Fruit fly (Drosophila melanogaster) whole organism, embryonic: Measurements from ENCODE around the gene CG17982.

Experiments
- Bgb ChIP-seq: fragments of 200-800 bp; sonication (Bioruptor generic); IDR thresholded peaks from 2 replicates; pipeline ENCODE4 v1.3.6; 2022; ENCODE audit warnings: missing biosample characterization, missing genetic modification characterization; ENCODE audit not compliant: partially characterized antibody
- Blimp-1 ChIP-seq: fragments of 200-800 bp; sonication (Bioruptor generic); optimal IDR thresholded peaks from 3 replicates; lab custom pipeline; 2018; ENCODE audit warnings: missing biosample characterization, missing genetic modification characterization, mild to moderate bottlenecking, moderate library complexity, missing genetic modification reagents
- CG6791 ChIP-seq: fragments of 200-800 bp; sonication (Bioruptor generic); IDR thresholded peaks from 3 replicates; pipeline ENCODE4 v1.3.6; 2022; ENCODE audit warnings: missing biosample characterization, missing genetic modification characterization; ENCODE audit not compliant: partially characterized antibody
- CG7839 ChIP-seq: fragments of 200-800 bp; sonication (Bioruptor generic); optimal IDR thresholded peaks from 3 replicates; lab custom pipeline; 2018; ENCODE audit warnings: missing biosample characterization, mild to moderate bottlenecking, missing genetic modification characterization, moderate library complexity
- HHEX ChIP-seq: fragments of 200-800 bp; sonication (Bioruptor generic); optimal IDR thresholded peaks from 3 replicates; lab custom pipeline; 2017; ENCODE audit warnings: missing biosample characterization, mild to moderate bottlenecking, missing genetic modification characterization, missing genetic modification reagents
- Sin3A ChIP-seq: fragments of >200 bp; optimal IDR thresholded peaks from 2 replicates; lab custom pipeline; 2018
- cg ChIP-seq: fragments of 200-800 bp; sonication (Bioruptor generic); optimal IDR thresholded peaks from 3 replicates; lab custom pipeline; 2019; ENCODE audit warnings: missing biosample characterization, mild to moderate bottlenecking, missing genetic modification characterization, moderate library complexity
- gfzf ChIP-seq: fragments of 200-800 bp; sonication (Bioruptor generic); optimal IDR thresholded peaks from 2 replicates; lab custom pipeline; 2016; ENCODE audit warnings: missing biosample characterization, mild to moderate bottlenecking, missing genetic modification characterization, moderate library complexity
- pho ChIP-seq: fragments of 200-800 bp; sonication (Bioruptor generic); optimal IDR thresholded peaks from 2 replicates; lab custom pipeline; 2016; ENCODE audit warnings: missing biosample characterization, missing genetic modification characterization
- ranshi ChIP-seq: fragments of 200-800 bp; sonication (Bioruptor generic); IDR thresholded peaks from 2 replicates; pipeline ENCODE4 v1.3.6; 2022; ENCODE audit warnings: missing biosample characterization, missing genetic modification characterization
- tna ChIP-seq: fragments of 200-800 bp; sonication (Bioruptor generic); IDR thresholded peaks from 2 replicates; pipeline ENCODE4 v1.3.6; 2022; ENCODE audit warnings: missing biosample characterization, missing genetic modification characterization; ENCODE audit not compliant: partially characterized antibody
- trem ChIP-seq: fragments of 200-800 bp; optimal IDR thresholded peaks from 3 replicates; lab custom pipeline; 2019; ENCODE audit warnings: missing biosample characterization, mild to moderate bottlenecking, missing genetic modification characterization, moderate library complexity
- usp ChIP-seq: fragments of >200 bp; optimal IDR thresholded peaks from 2 replicates; lab custom pipeline; 2017; ENCODE audit warnings: missing biosample characterization, missing genetic modification characterization

DNA sequence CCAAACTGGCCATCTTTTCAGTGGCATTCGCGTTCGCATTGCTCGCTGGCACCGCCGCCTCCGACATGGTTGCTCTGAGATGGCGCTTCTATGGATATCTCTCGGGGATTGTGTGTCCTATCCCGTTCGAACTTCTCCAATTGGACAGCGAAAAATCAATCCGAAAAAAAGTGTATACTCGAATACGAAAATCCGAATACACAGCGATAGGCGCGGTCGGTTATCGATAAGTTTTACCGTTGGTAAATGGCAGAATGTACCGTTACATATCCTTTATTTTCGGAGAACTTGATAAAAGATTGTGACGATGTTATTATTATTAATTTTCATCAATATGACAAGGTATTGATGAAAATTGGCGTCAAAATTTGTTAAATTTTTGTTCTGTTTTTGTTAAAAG, 8.4 kb upstream of the CG17982 start, which contains the start of gene Gbeta5:
- no peak for TF ChIP-seq trem (tag; lab: Kevin White, UChicago)
- no peak for TF ChIP-seq gfzf
- TF ChIP-seq tna (GFP tag; lab: Robert Waterston, UW) = no peak
- TF ChIP-seq Blimp-1 (GFP tag; lab: Kevin White, UChicago) = no peak
- TF ChIP-seq ranshi = no peak
- TF ChIP-seq Sin3A (lab: Kevin White, UChicago) = no peak
- TF ChIP-seq CG7839 (tag; lab: Kevin White, UChicago) = no peak
- TF ChIP-seq HHEX (GFP tag; lab: Kevin White, UChicago) = no peak
- no peak for TF ChIP-seq usp (GFP tag; lab: Kevin White, UChicago)
- TF ChIP-seq pho (GFP tag; lab: Kevin White, UChicago) = no peak
- TF ChIP-seq cg (GFP tag; lab: Kevin White, UChicago) = no peak
- TF ChIP-seq Bgb (GFP tag; lab: Robert Waterston, UW) = no peak
- TF ChIP-seq CG6791 (GFP tag; lab: Robert Waterston, UW) = no peak
